Worm (Caenorhabditis elegans) whole organism, late embryonic: ENCODE measurements around the gene chil-25.

Source experiments
- ama-1 ChIP-seq: fragments of 150-350 bp; optimal IDR thresholded peaks from 2 replicates; lab custom pipeline; 2014
- hlh-30 ChIP-seq: sonication (generic microtip); optimal IDR thresholded peaks from 2 replicates; lab custom pipeline; 2017; ENCODE audit warnings: antibody characterized with exemption, missing genetic modification characterization, missing compliant biosample characterization; ENCODE audit not compliant: insufficient read depth

DNA sequence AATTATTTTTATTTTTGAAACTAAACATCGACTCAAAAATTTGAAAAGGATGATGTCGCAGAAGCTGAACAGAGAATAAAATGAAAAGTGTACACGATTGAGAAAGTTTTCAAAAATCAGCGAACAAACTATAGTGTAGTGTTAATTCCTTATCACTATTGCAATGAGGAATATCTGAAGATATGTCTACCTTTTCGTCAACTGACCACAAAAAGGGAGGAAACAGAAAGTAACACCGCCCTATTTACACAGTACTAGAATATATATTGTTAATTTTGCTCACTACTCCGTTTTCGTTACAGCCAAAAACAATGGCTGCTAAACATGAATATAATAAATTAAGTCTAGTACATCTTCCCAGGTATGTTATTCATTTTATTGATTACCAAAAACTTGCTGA, 26.3 kb downstream of the chil-25 start, which contains the start of gene chil-18:
- TF ChIP-seq hlh-30 (tag; lab: Kevin White, UChicago) = no peak
- no peak for TF ChIP-seq ama-1
